Fruit fly (Drosophila melanogaster) whole organism: ENCODE data around the gene CG6511.

Experiments used
- CG8478 ChIP-seq: fragments of >200 bp; optimal IDR thresholded peaks from 2 replicates; lab custom pipeline; 2018; ENCODE audit warnings: inconsistent platforms
- Dll ChIP-seq: fragments of >200 bp; optimal IDR thresholded peaks from 2 replicates; lab custom pipeline; 2017
- EcR ChIP-seq, 2 experiments: fragments of >200 bp; optimal IDR thresholded peaks; 2 replicates each; lab custom pipeline; 2017; ENCODE audit warnings: missing biosample characterization in 2 of 2, missing genetic modification characterization in 2 of 2, missing genetic modification reagents in 2 of 2
- pan ChIP-seq: fragments of >200 bp; optimal IDR thresholded peaks from 2 replicates; lab custom pipeline; 2017
- psq ChIP-seq: fragments of >200 bp; optimal IDR thresholded peaks from 2 replicates; lab custom pipeline; 2017
- usp ChIP-seq: fragments of >200 bp; optimal IDR thresholded peaks from 2 replicates; lab custom pipeline; 2017; ENCODE audit warnings: missing biosample characterization, missing genetic modification characterization, mixed read lengths

The CG6511 gene

dm6 chr3L:8697862-8698261, 23.3 kb upstream of the CG6511 start:
- no peak for TF ChIP-seq usp (GFP tag; lab: Kevin White, UChicago)
- TF ChIP-seq pan: no peak
- no peak for TF ChIP-seq Dll (lab: Kevin White, UChicago)
- TF ChIP-seq CG8478: no peak
- no peak for TF ChIP-seq EcR (GFP tag; optimal IDR thresholded peaks at IDR 0.05; lab: Kevin White, UChicago)
- no peak for TF ChIP-seq psq (lab: Kevin White, UChicago)

dm6 chr3L:8698493-8699166, 22.5 kb upstream of the CG6511 start:
- no peak for TF ChIP-seq Dll (lab: Kevin White, UChicago)
- no peak for TF ChIP-seq psq (lab: Kevin White, UChicago)
- no peak for TF ChIP-seq CG8478
- no peak for TF ChIP-seq usp (GFP tag; lab: Kevin White, UChicago)
- no peak for TF ChIP-seq pan
- TF ChIP-seq EcR (GFP tag; optimal IDR thresholded peaks at IDR 0.05; lab: Kevin White, UChicago): no peak

- TF ChIP-seq usp (GFP tag; lab: Kevin White, UChicago) (no peak), EcR (GFP tag; optimal IDR thresholded peaks at IDR 0.05; lab: Kevin White, UChicago) (peak in 1 of 2 experiments; percentile 56)
Observed at dm6 chr3L:8699612-8700011, 21.5 kb upstream of the CG6511 start.

dm6 chr3L:8700054-8700642, 21.0 kb upstream of the CG6511 start:
- TF ChIP-seq EcR (GFP tag; optimal IDR thresholded peaks at IDR 0.05; lab: Kevin White, UChicago) (peak in 1 of 2 experiments; percentile 23), pan (no peak), Dll (lab: Kevin White, UChicago) (no peak), CG8478 (no peak)

dm6 chr3L:8700643-8701208, 20.4 kb upstream of the CG6511 start:
- TF ChIP-seq pan (no peak), Dll (lab: Kevin White, UChicago) (no peak), usp (GFP tag; lab: Kevin White, UChicago) (no peak), CG8478 (no peak), psq (lab: Kevin White, UChicago) (no peak), EcR (GFP tag; optimal IDR thresholded peaks at IDR 0.05; lab: Kevin White, UChicago) (no peak)

dm6 chr3L:8701697-8702349, 19.3 kb upstream of the CG6511 start:
- TF ChIP-seq psq (lab: Kevin White, UChicago) (no peak), usp (GFP tag; lab: Kevin White, UChicago) (no peak), CG8478 (no peak), Dll (lab: Kevin White, UChicago) (no peak), EcR (GFP tag; optimal IDR thresholded peaks at IDR 0.05; lab: Kevin White, UChicago) (no peak), pan (peak; percentile 13)

dm6 chr3L:8702448-8702847, 18.7 kb upstream of the CG6511 start:
- TF ChIP-seq CG8478 (no peak), pan (no peak), Dll (lab: Kevin White, UChicago) (no peak), psq (lab: Kevin White, UChicago) (no peak), usp (GFP tag; lab: Kevin White, UChicago) (no peak), EcR (GFP tag; optimal IDR thresholded peaks at IDR 0.05; lab: Kevin White, UChicago) (no peak)

dm6 chr3L:8703707-8704236, 17.4 kb upstream of the CG6511 start:
- no peak for TF ChIP-seq Dll (lab: Kevin White, UChicago)
- TF ChIP-seq psq (lab: Kevin White, UChicago): no peak
- no peak for TF ChIP-seq usp (GFP tag; lab: Kevin White, UChicago)
- TF ChIP-seq EcR (GFP tag; optimal IDR thresholded peaks at IDR 0.05; lab: Kevin White, UChicago): no peak
- no peak for TF ChIP-seq pan
- no peak for TF ChIP-seq CG8478

- TF ChIP-seq CG8478 (no peak), Dll (lab: Kevin White, UChicago) (no peak), psq (lab: Kevin White, UChicago) (no peak), usp (GFP tag; lab: Kevin White, UChicago) (no peak), pan (no peak)
Observed at dm6 chr3L:8704713-8705412, 16.3 kb upstream of the CG6511 start.

- TF ChIP-seq psq (lab: Kevin White, UChicago): no peak
- TF ChIP-seq usp (GFP tag; lab: Kevin White, UChicago): no peak
- no peak for TF ChIP-seq EcR (GFP tag; optimal IDR thresholded peaks at IDR 0.05; lab: Kevin White, UChicago)
- no peak for TF ChIP-seq pan
Observed at dm6 chr3L:8707075-8707474, 14.0 kb upstream of the CG6511 start.

- no peak for TF ChIP-seq psq (lab: Kevin White, UChicago)
- no peak for TF ChIP-seq CG8478
Observed at dm6 chr3L:8707821-8708220, 13.3 kb upstream of the CG6511 start.

- TF ChIP-seq pan: no peak
- TF ChIP-seq usp (GFP tag; lab: Kevin White, UChicago): no peak
- no peak for TF ChIP-seq EcR (GFP tag; optimal IDR thresholded peaks at IDR 0.05; lab: Kevin White, UChicago)
- TF ChIP-seq CG8478: no peak
- no peak for TF ChIP-seq psq (lab: Kevin White, UChicago)
- no peak for TF ChIP-seq Dll (lab: Kevin White, UChicago)
Observed at dm6 chr3L:8708856-8709255, 12.3 kb upstream of the CG6511 start.
